Fruit fly (Drosophila melanogaster) whole organism, wandering third instar larva: ENCODE measurements around the gene CG12084.

Experiments used
- CrebA ChIP-seq: fragments of 200-800 bp; sonication (Bioruptor generic); optimal IDR thresholded peaks from 2 replicates; lab custom pipeline; 2016; ENCODE audit warnings: missing biosample characterization, mild to moderate bottlenecking, missing genetic modification characterization, borderline replicate concordance
- psq ChIP-seq: fragments of 200-800 bp; sonication (Bioruptor generic); optimal IDR thresholded peaks from 3 replicates; lab custom pipeline; 2017; ENCODE audit warnings: missing biosample characterization, mild to moderate bottlenecking, missing genetic modification characterization, moderate library complexity
- sv ChIP-seq: fragments of 200-800 bp; sonication (Bioruptor generic); optimal IDR thresholded peaks from 3 replicates; lab custom pipeline; 2016; ENCODE audit warnings: missing biosample characterization, missing genetic modification characterization
- usp ChIP-seq: fragments of >200 bp; optimal IDR thresholded peaks from 2 replicates; lab custom pipeline; 2017; ENCODE audit warnings: missing biosample characterization, missing genetic modification characterization

- no peak for TF ChIP-seq usp
- no peak for TF ChIP-seq psq
- no peak for TF ChIP-seq sv (GFP tag; lab: Kevin White, UChicago)
- TF ChIP-seq CrebA: no peak
These were observed 55.4 kb downstream of the CG12084 start for dm6 chr3L:1440999-1441398.
